Worm (Caenorhabditis elegans) whole organism, L1 larva: Measurements from ENCODE around the gene pdk-1.

Experiments used
- C04F5.9 ChIP-seq: sonication (generic microtip); optimal IDR thresholded peaks from 2 replicates; lab custom pipeline; 2016; ENCODE audit warnings: missing genetic modification characterization, missing compliant biosample characterization
- C16A3.4 ChIP-seq: fragments of 150-350 bp; optimal IDR thresholded peaks from 2 replicates; lab custom pipeline; 2014; ENCODE audit warnings: missing biosample characterization, missing genetic modification characterization
- C34B4.2 ChIP-seq: sonication (generic microtip); optimal IDR thresholded peaks from 2 replicates; lab custom pipeline; 2017; ENCODE audit warnings: mild to moderate bottlenecking, missing genetic modification characterization, missing compliant biosample characterization
- alr-1 ChIP-seq: fragments of 200-800 bp; sonication (Bioruptor generic); optimal IDR thresholded peaks from 2 replicates; lab custom pipeline; 2018; ENCODE audit warnings: borderline replicate concordance, mild to moderate bottlenecking, missing genetic modification characterization, missing compliant biosample characterization
- blmp-1 ChIP-seq: fragments of 150-350 bp; optimal IDR thresholded peaks from 2 replicates; lab custom pipeline; 2014; ENCODE audit warnings: missing biosample characterization, missing genetic modification characterization
- ceh-63 ChIP-seq: fragments of 200-800 bp; sonication (Bioruptor generic); optimal IDR thresholded peaks from 2 replicates; lab custom pipeline; 2018; ENCODE audit warnings: mild to moderate bottlenecking, missing genetic modification characterization, missing compliant biosample characterization
- ceh-8 ChIP-seq: fragments of 200-800 bp; sonication (Bioruptor generic); optimal IDR thresholded peaks from 2 replicates; lab custom pipeline; 2018; ENCODE audit warnings: mild to moderate bottlenecking, missing genetic modification characterization, moderate library complexity, missing compliant biosample characterization
- ceh-88 ChIP-seq: fragments of 200-800 bp; sonication (Bioruptor generic); IDR thresholded peaks from 2 replicates; pipeline ENCODE4 v1.3.6; 2022; ENCODE audit warnings: missing genetic modification characterization, missing compliant biosample characterization
- dpl-1 ChIP-seq, 3 experiments: fragments of 150-350 bp in 2 of 3; sonication (generic microtip) in 1 of 3; optimal IDR thresholded peaks; 2 replicates each; lab custom pipeline; 2014 to 2017; ENCODE audit warnings: missing biosample characterization in 3 of 3, missing genetic modification characterization in 3 of 3, missing genetic modification reagents in 3 of 3
- dsc-1 ChIP-seq: sonication (generic microtip); optimal IDR thresholded peaks from 2 replicates; lab custom pipeline; 2016; ENCODE audit warnings: mild to moderate bottlenecking, missing genetic modification characterization, missing compliant biosample characterization
- elt-3 ChIP-seq, 6 experiments: fragments of 150-350 bp in 1 of 6; sonication (generic microtip); optimal IDR thresholded peaks; 2 replicates each; lab custom pipeline; 2017 to 2018; ENCODE audit warnings: missing biosample characterization in 6 of 6, missing genetic modification characterization in 6 of 6, inconsistent platforms in 1 of 6
- fkh-10 ChIP-seq: sonication (generic microtip); optimal IDR thresholded peaks from 2 replicates; lab custom pipeline; 2017; ENCODE audit warnings: missing biosample characterization, missing genetic modification reagents, missing genetic modification characterization
- hlh-4 ChIP-seq: sonication (generic microtip); optimal IDR thresholded peaks from 2 replicates; lab custom pipeline; 2016; ENCODE audit warnings: mild to moderate bottlenecking, missing genetic modification characterization, missing compliant biosample characterization
- hpl-2 ChIP-seq: fragments of 150-350 bp; optimal IDR thresholded peaks from 2 replicates; lab custom pipeline; 2014; ENCODE audit warnings: missing biosample characterization, missing genetic modification reagents, missing genetic modification characterization
- irx-1 ChIP-seq: sonication (generic microtip); optimal IDR thresholded peaks from 2 replicates; lab custom pipeline; 2016; ENCODE audit warnings: missing genetic modification characterization, missing compliant biosample characterization
- jun-1 ChIP-seq: fragments of 150-350 bp; optimal IDR thresholded peaks from 2 replicates; lab custom pipeline; 2014; ENCODE audit warnings: missing biosample characterization, missing genetic modification reagents, missing genetic modification characterization
- lin-39 ChIP-seq: fragments of 150-350 bp; optimal IDR thresholded peaks from 2 replicates; lab custom pipeline; 2014; ENCODE audit warnings: missing biosample characterization, missing genetic modification reagents, missing genetic modification characterization
- lsy-2 ChIP-seq, 2 experiments: fragments of 150-350 bp; optimal IDR thresholded peaks; 2 replicates each; lab custom pipeline; 2014; ENCODE audit warnings: missing biosample characterization in 2 of 2, missing genetic modification characterization in 2 of 2
- mab-9 ChIP-seq: fragments of 200-800 bp; sonication (Bioruptor generic); IDR thresholded peaks from 2 replicates; pipeline ENCODE4 v1.3.6; 2022; ENCODE audit warnings: missing genetic modification reagents, missing genetic modification characterization, missing compliant biosample characterization
- mef-2 ChIP-seq: fragments of 150-350 bp; optimal IDR thresholded peaks from 2 replicates; lab custom pipeline; 2014; ENCODE audit warnings: missing biosample characterization, missing genetic modification characterization
- nhr-19 ChIP-seq: fragments of 200-800 bp; sonication (Bioruptor generic); conservative IDR thresholded peaks from 2 replicates; pipeline ENCODE4 v1.3.6; 2022; ENCODE audit warnings: missing genetic modification characterization, missing compliant biosample characterization
- nhr-237 ChIP-seq: fragments of 150-350 bp; optimal IDR thresholded peaks from 2 replicates; lab custom pipeline; 2014; ENCODE audit warnings: missing biosample characterization, missing genetic modification characterization
- nhr-71 ChIP-seq: sonication (generic microtip); optimal IDR thresholded peaks from 2 replicates; lab custom pipeline; 2016; ENCODE audit warnings: mild to moderate bottlenecking, missing genetic modification characterization, moderate library complexity, missing compliant biosample characterization
- nhr-84 ChIP-seq: sonication (generic microtip); optimal IDR thresholded peaks from 2 replicates; lab custom pipeline; 2017; ENCODE audit warnings: missing biosample characterization, missing genetic modification characterization
- pax-3 ChIP-seq: fragments of 200-800 bp; sonication (Bioruptor generic); optimal IDR thresholded peaks from 2 replicates; lab custom pipeline; 2018; ENCODE audit warnings: mild to moderate bottlenecking, missing genetic modification characterization, moderate library complexity, missing compliant biosample characterization
- rnt-1 ChIP-seq: sonication (generic microtip); optimal IDR thresholded peaks from 2 replicates; lab custom pipeline; 2016; ENCODE audit warnings: mild to moderate bottlenecking, missing genetic modification characterization, moderate library complexity, missing compliant biosample characterization
- snpc-4 ChIP-seq: fragments of 150-350 bp; optimal IDR thresholded peaks from 2 replicates; lab custom pipeline; 2014; ENCODE audit warnings: missing biosample characterization, missing genetic modification characterization
- snu-23 ChIP-seq: sonication (generic microtip); optimal IDR thresholded peaks from 2 replicates; lab custom pipeline; 2016; ENCODE audit warnings: missing genetic modification characterization, missing compliant biosample characterization
- sox-4 ChIP-seq: sonication (generic microtip); optimal IDR thresholded peaks from 2 replicates; lab custom pipeline; 2016; ENCODE audit warnings: missing genetic modification characterization, missing compliant biosample characterization
- sptf-1 ChIP-seq: fragments of 150-350 bp; optimal IDR thresholded peaks from 2 replicates; lab custom pipeline; 2014; ENCODE audit warnings: missing biosample characterization, missing genetic modification characterization
- sup-37 ChIP-seq: fragments of 200-800 bp; sonication (Bioruptor generic); optimal IDR thresholded peaks from 2 replicates; lab custom pipeline; 2018; ENCODE audit warnings: mild to moderate bottlenecking, missing genetic modification characterization, missing compliant biosample characterization
- tlp-1 ChIP-seq: fragments of 150-350 bp; optimal IDR thresholded peaks from 2 replicates; lab custom pipeline; 2014; ENCODE audit warnings: missing biosample characterization, missing genetic modification characterization
- unc-30 ChIP-seq: sonication (generic microtip); optimal IDR thresholded peaks from 2 replicates; lab custom pipeline; 2017; ENCODE audit warnings: missing biosample characterization, missing genetic modification characterization
- unc-62 ChIP-seq: fragments of 150-350 bp; optimal IDR thresholded peaks from 2 replicates; lab custom pipeline; 2014; ENCODE audit warnings: missing biosample characterization, missing genetic modification reagents, missing genetic modification characterization
- unc-86 ChIP-seq: sonication (generic microtip); optimal IDR thresholded peaks from 2 replicates; lab custom pipeline; 2016; ENCODE audit warnings: missing genetic modification characterization, missing compliant biosample characterization
- xbp-1 ChIP-seq: sonication (generic microtip); optimal IDR thresholded peaks from 2 replicates; lab custom pipeline; 2016; ENCODE audit warnings: missing genetic modification characterization, missing compliant biosample characterization
- ztf-11 ChIP-seq, 2 experiments: sonication (generic microtip); optimal IDR thresholded peaks; 2 replicates each; lab custom pipeline; 2016 to 2017; ENCODE audit warnings: missing genetic modification characterization in 2 of 2, missing biosample characterization in 1 of 2, missing compliant biosample characterization in 1 of 2

Gene pdk-1

ce11 chrX:1344818-1345217 lies 23.7 kb downstream of the pdk-1 start (continued):
- TF ChIP-seq ceh-8 (GFP tag; lab: Kevin White, UChicago), result peak; percentile 97

- TF ChIP-seq ceh-88 (GFP tag; lab: Robert Waterston, UW) (no peak), mab-9 (no peak), elt-3 (tag; optimal IDR thresholded peaks at IDR 0.05; lab: Kevin White, UChicago) (no peak), nhr-71 (tag; lab: Kevin White, UChicago) (no peak), snpc-4 (tag; lab: Kevin White, UChicago) (no peak), ztf-11 (tag; optimal IDR thresholded peaks at IDR 0.05; lab: Kevin White, UChicago) (no peak), unc-86 (tag; lab: Kevin White, UChicago) (no peak), sox-4 (tag; lab: Kevin White, UChicago) (no peak), hpl-2 (no peak), unc-30 (tag; lab: Kevin White, UChicago) (no peak), fkh-10 (GFP tag; lab: Kevin White, UChicago) (no peak)
Observed at ce11 chrX:1358295-1358694, 37.2 kb downstream of the pdk-1 start, which contains the start of gene F56C3.3. TSS of gene F56C3.3 (minus strand) at chrX:1358395.

ce11 chrX:1360631-1361030 lies 39.5 kb downstream of the pdk-1 start, which contains the start of gene F56C3.4:
TSS of gene F56C3.4 (minus strand) at chrX:1360731.
- TF ChIP-seq lin-39 (tag; lab: Kevin White, UChicago) (no peak), ceh-8 (GFP tag; lab: Kevin White, UChicago) (no peak), elt-3 (tag; optimal IDR thresholded peaks at IDR 0.05; lab: Kevin White, UChicago) (no peak), C34B4.2 (tag; lab: Kevin White, UChicago) (no peak), mef-2 (tag; lab: Kevin White, UChicago) (no peak), C16A3.4 (no peak), tlp-1 (no peak), alr-1 (tag; lab: Kevin White, UChicago) (no peak), nhr-19 (GFP tag; lab: Robert Waterston, UW) (no peak), dpl-1 (GFP tag; optimal IDR thresholded peaks at IDR 0.05; lab: Kevin White, UChicago) (no peak), C04F5.9 (tag; lab: Kevin White, UChicago) (no peak), jun-1 (tag; lab: Kevin White, UChicago) (no peak), hlh-4 (no peak)

ce11 chrX:1367416-1367815 lies 46.3 kb downstream of the pdk-1 start, which contains the start of gene dgn-2:
TSS of gene dgn-2 (minus strand) at chrX:1367516.
- TF ChIP-seq nhr-84 (tag; lab: Kevin White, UChicago) (no peak), blmp-1 (no peak), snu-23 (no peak), jun-1 (tag; lab: Kevin White, UChicago) (no peak), mef-2 (tag; lab: Kevin White, UChicago) (no peak), lsy-2 (tag; optimal IDR thresholded peaks at IDR 0.05; lab: Kevin White, UChicago) (no peak), sptf-1 (no peak), dsc-1 (tag; lab: Kevin White, UChicago) (no peak), xbp-1 (no peak), nhr-19 (GFP tag; lab: Robert Waterston, UW) (no peak), irx-1 (tag; lab: Kevin White, UChicago) (no peak), unc-62 (no peak), ceh-8 (GFP tag; lab: Kevin White, UChicago) (no peak), sup-37 (GFP tag; lab: Kevin White, UChicago) (no peak), pax-3 (tag; lab: Kevin White, UChicago) (no peak), alr-1 (tag; lab: Kevin White, UChicago) (no peak), ceh-63 (GFP tag; lab: Kevin White, UChicago) (no peak), ceh-88 (GFP tag; lab: Robert Waterston, UW) (no peak), nhr-237 (no peak), rnt-1 (tag; lab: Kevin White, UChicago) (no peak)
- TF ChIP-seq, all 84 proteins: peak for 0
